Worm (Caenorhabditis elegans) whole organism, early embryonic: ENCODE results near the gene zig-6.

Source experiments
- B0310.2 ChIP-seq: sonication (generic microtip); optimal IDR thresholded peaks from 2 replicates; lab custom pipeline; 2016; ENCODE audit warnings: mild to moderate bottlenecking, missing genetic modification characterization, missing compliant biosample characterization
- F13C5.2 ChIP-seq: sonication (generic microtip); optimal IDR thresholded peaks from 2 replicates; lab custom pipeline; 2017; ENCODE audit warnings: mild to moderate bottlenecking, missing genetic modification characterization, inconsistent platforms, missing compliant biosample characterization
- aly-1 ChIP-seq: sonication (generic microtip); optimal IDR thresholded peaks from 2 replicates; lab custom pipeline; 2016; ENCODE audit warnings: missing genetic modification characterization, missing compliant biosample characterization
- ama-1 ChIP-seq: fragments of 150-350 bp; optimal IDR thresholded peaks from 2 replicates; lab custom pipeline; 2014
- ceh-13 ChIP-seq: fragments of 200-800 bp; sonication (Bioruptor generic); optimal IDR thresholded peaks from 2 replicates; lab custom pipeline; 2018; ENCODE audit warnings: mild to moderate bottlenecking, missing genetic modification characterization, missing compliant biosample characterization
- ceh-36 ChIP-seq: sonication (generic microtip); optimal IDR thresholded peaks from 2 replicates; lab custom pipeline; 2016; ENCODE audit warnings: missing genetic modification characterization, inconsistent platforms, missing compliant biosample characterization
- ets-7 ChIP-seq: sonication (generic microtip); optimal IDR thresholded peaks from 2 replicates; lab custom pipeline; 2016; ENCODE audit warnings: missing genotype, missing genetic modification characterization, missing compliant biosample characterization
- flt-1 ChIP-seq: fragments of 200-800 bp; sonication (Bioruptor generic); IDR thresholded peaks from 2 replicates; pipeline ENCODE4 v1.3.6; 2022; ENCODE audit warnings: missing genetic modification characterization, missing compliant biosample characterization
- hmbx-1 ChIP-seq: sonication (generic microtip); optimal IDR thresholded peaks from 2 replicates; lab custom pipeline; 2016; ENCODE audit warnings: mild to moderate bottlenecking, missing genetic modification characterization, missing compliant biosample characterization
- hmg-4 ChIP-seq: fragments of 200-800 bp; sonication (Bioruptor generic); optimal IDR thresholded peaks from 2 replicates; lab custom pipeline; 2018; ENCODE audit warnings: mild to moderate bottlenecking, missing genetic modification characterization, missing compliant biosample characterization
- hnd-1 ChIP-seq: sonication (generic microtip); optimal IDR thresholded peaks from 2 replicates; lab custom pipeline; 2016; ENCODE audit warnings: missing genetic modification characterization, missing compliant biosample characterization
- pes-1 ChIP-seq: fragments of 200-800 bp; sonication (Bioruptor generic); IDR thresholded peaks from 2 replicates; pipeline ENCODE4 v1.3.6; 2022; ENCODE audit warnings: missing genetic modification reagents, missing genetic modification characterization, missing compliant biosample characterization
- scrt-1 ChIP-seq: fragments of 200-800 bp; sonication (Bioruptor generic); IDR thresholded peaks from 2 replicates; pipeline ENCODE4 v1.3.6; 2022; ENCODE audit warnings: missing genetic modification characterization, missing compliant biosample characterization
- sea-1 ChIP-seq: fragments of 200-800 bp; sonication (Bioruptor generic); conservative IDR thresholded peaks from 2 replicates; pipeline ENCODE4 v1.3.6; 2022; ENCODE audit warnings: missing genetic modification characterization, missing compliant biosample characterization
- tbx-11 ChIP-seq: fragments of 200-800 bp; sonication (Bioruptor generic); IDR thresholded peaks from 2 replicates; pipeline ENCODE4 v1.3.6; 2022; ENCODE audit warnings: missing genetic modification characterization, missing compliant biosample characterization
- tbx-37 ChIP-seq: fragments of 200-800 bp; sonication (Bioruptor generic); conservative IDR thresholded peaks from 2 replicates; pipeline ENCODE4 v1.3.6; 2022; ENCODE audit warnings: missing genetic modification reagents, missing genetic modification characterization, missing compliant biosample characterization
- tra-4 ChIP-seq: sonication (generic microtip); optimal IDR thresholded peaks from 2 replicates; lab custom pipeline; 2017; ENCODE audit warnings: missing genetic modification characterization, missing compliant biosample characterization

Gene zig-6

ce11 chrX:5210927-5211655 is 22.2 kb upstream of the zig-6 start:
- no peak for TF ChIP-seq hmg-4 (GFP tag; lab: Kevin White, UChicago)
- no peak for TF ChIP-seq ceh-13 (GFP tag; lab: Kevin White, UChicago)
- TF ChIP-seq tbx-37 (GFP tag; lab: Robert Waterston, UW), result no peak
- no peak for TF ChIP-seq tra-4 (tag; lab: Kevin White, UChicago)
- TF ChIP-seq hnd-1 (tag; lab: Kevin White, UChicago), result no peak
- TF ChIP-seq hmbx-1, result no peak
- TF ChIP-seq sea-1, result no peak
- TF ChIP-seq F13C5.2 (tag; lab: Kevin White, UChicago), result no peak
- no peak for TF ChIP-seq pes-1 (GFP tag; lab: Robert Waterston, UW)
- TF ChIP-seq B0310.2 (tag; lab: Kevin White, UChicago), result no peak
- no peak for TF ChIP-seq tbx-11 (GFP tag; lab: Robert Waterston, UW)
- no peak for TF ChIP-seq ama-1 (lab: Kevin White, UChicago)
- TF ChIP-seq ets-7 (tag; lab: Kevin White, UChicago), result no peak
- no peak for TF ChIP-seq aly-1 (tag; lab: Kevin White, UChicago)
- TF ChIP-seq flt-1 (GFP tag; lab: Robert Waterston, UW), result no peak
- no peak for TF ChIP-seq scrt-1
- TF ChIP-seq ceh-36 (tag; lab: Kevin White, UChicago), result no peak

- peak; percentile 33 for TF ChIP-seq hmg-4 (GFP tag; lab: Kevin White, UChicago)
- no peak for TF ChIP-seq hmbx-1
- no peak for TF ChIP-seq F13C5.2 (tag; lab: Kevin White, UChicago)
- TF ChIP-seq aly-1 (tag; lab: Kevin White, UChicago), result no peak
- no peak for TF ChIP-seq ama-1 (lab: Kevin White, UChicago)
- TF ChIP-seq ceh-36 (tag; lab: Kevin White, UChicago), result no peak
- no peak for TF ChIP-seq tbx-37 (GFP tag; lab: Robert Waterston, UW)
Observed at ce11 chrX:5210524-5210923, 21.6 kb upstream of the zig-6 start.

- no peak for TF ChIP-seq pes-1 (GFP tag; lab: Robert Waterston, UW)
- no peak for TF ChIP-seq F13C5.2 (tag; lab: Kevin White, UChicago)
- TF ChIP-seq scrt-1, result no peak
- no peak for TF ChIP-seq tbx-11 (GFP tag; lab: Robert Waterston, UW)
- TF ChIP-seq hnd-1 (tag; lab: Kevin White, UChicago), result no peak
- TF ChIP-seq ama-1 (lab: Kevin White, UChicago), result no peak
- no peak for TF ChIP-seq tbx-37 (GFP tag; lab: Robert Waterston, UW)
- no peak for TF ChIP-seq hmbx-1
- no peak for TF ChIP-seq ets-7 (tag; lab: Kevin White, UChicago)
- TF ChIP-seq sea-1, result no peak
Observed at ce11 chrX:5209429-5209828, 20.6 kb upstream of the zig-6 start.

ce11 chrX:5208831-5209230 is 20.0 kb upstream of the zig-6 start:
- no peak for TF ChIP-seq aly-1 (tag; lab: Kevin White, UChicago)
- TF ChIP-seq ceh-13 (GFP tag; lab: Kevin White, UChicago), result no peak
- no peak for TF ChIP-seq ets-7 (tag; lab: Kevin White, UChicago)

ce11 chrX:5208326-5208725 is 19.4 kb upstream of the zig-6 start:
- TF ChIP-seq ceh-36 (tag; lab: Kevin White, UChicago) (no peak), pes-1 (GFP tag; lab: Robert Waterston, UW) (no peak), ama-1 (lab: Kevin White, UChicago) (no peak), aly-1 (tag; lab: Kevin White, UChicago) (no peak), hmbx-1 (no peak), hnd-1 (tag; lab: Kevin White, UChicago) (no peak), ceh-13 (GFP tag; lab: Kevin White, UChicago) (no peak), F13C5.2 (tag; lab: Kevin White, UChicago) (no peak), hmg-4 (GFP tag; lab: Kevin White, UChicago) (no peak), tbx-37 (GFP tag; lab: Robert Waterston, UW) (no peak), ets-7 (tag; lab: Kevin White, UChicago) (no peak), sea-1 (no peak), scrt-1 (no peak), B0310.2 (tag; lab: Kevin White, UChicago) (no peak), tbx-11 (GFP tag; lab: Robert Waterston, UW) (no peak), flt-1 (GFP tag; lab: Robert Waterston, UW) (no peak)

- no peak for TF ChIP-seq scrt-1
- no peak for TF ChIP-seq ceh-36 (tag; lab: Kevin White, UChicago)
- TF ChIP-seq tbx-11 (GFP tag; lab: Robert Waterston, UW), result no peak
- no peak for TF ChIP-seq hmg-4 (GFP tag; lab: Kevin White, UChicago)
- TF ChIP-seq ets-7 (tag; lab: Kevin White, UChicago), result no peak
Observed at ce11 chrX:5207819-5208218, 18.9 kb upstream of the zig-6 start.

ce11 chrX:5205561-5205960 is 16.7 kb upstream of the zig-6 start, which contains the start of gene H28G03.2:
Gene H28G03.2 (plus strand): TSS chrX:5205760.
- TF ChIP-seq aly-1 (tag; lab: Kevin White, UChicago) (peak; percentile 64), ama-1 (lab: Kevin White, UChicago) (no peak), hmg-4 (GFP tag; lab: Kevin White, UChicago) (peak; percentile 71), ets-7 (tag; lab: Kevin White, UChicago) (peak; percentile 28)

ce11 chrX:5202923-5203322 is 14.0 kb upstream of the zig-6 start:
- TF ChIP-seq aly-1 (tag; lab: Kevin White, UChicago) (no peak), hmg-4 (GFP tag; lab: Kevin White, UChicago) (no peak), ceh-36 (tag; lab: Kevin White, UChicago) (no peak), pes-1 (GFP tag; lab: Robert Waterston, UW) (no peak), scrt-1 (no peak), ets-7 (tag; lab: Kevin White, UChicago) (no peak), hmbx-1 (no peak), sea-1 (no peak)
